Worm (Caenorhabditis elegans): Measurements from ENCODE around the gene ZK938.11.

- TF ChIP-seq ref-2 (tag; optimal IDR thresholded peaks at IDR 0.05) (no peak), ceh-6 (GFP tag; optimal IDR thresholded peaks at IDR 0.05) (no peak), pag-3 (tag; optimal IDR thresholded peaks at IDR 0.05; ENCODE audit: borderline replicate concordance) (no peak), ceh-22 (tag; optimal IDR thresholded peaks at IDR 0.05) (no peak), pha-4 (tag; optimal IDR thresholded peaks at IDR 0.05) (no peak), pqm-1 (tag; optimal IDR thresholded peaks at IDR 0.05) (no peak)
Observed at ce11 chrII:9868698-9869097, 28.5 kb upstream of the ZK938.11 start, which contains the start of gene old-1.

All from whole organism, late embryonic.